Fruit fly (Drosophila melanogaster) whole organism, adult: ENCODE measurements around the gene CG14053.

ENCODE experiments used
- CG11617 ChIP-seq: fragments of 200-800 bp; sonication (Bioruptor generic); optimal IDR thresholded peaks from 2 replicates; lab custom pipeline; 2017; ENCODE audit warnings: mild to moderate bottlenecking, missing biosample characterization, missing genetic modification reagents, missing genetic modification characterization
- CG12768 ChIP-seq: fragments of 200-800 bp; sonication (Bioruptor generic); optimal IDR thresholded peaks from 2 replicates; lab custom pipeline; 2017; ENCODE audit warnings: missing biosample characterization, missing genetic modification characterization, mild to moderate bottlenecking, moderate library complexity, missing genetic modification reagents
- CG1620 ChIP-seq: fragments of 200-800 bp; sonication (Bioruptor generic); optimal IDR thresholded peaks from 2 replicates; lab custom pipeline; 2016; ENCODE audit warnings: missing biosample characterization, missing genetic modification characterization
- CG7045 ChIP-seq: fragments of 200-800 bp; sonication (Bioruptor generic); optimal IDR thresholded peaks from 2 replicates; lab custom pipeline; 2017; ENCODE audit warnings: missing biosample characterization, mild to moderate bottlenecking, missing genetic modification characterization
- Clk ChIP-seq: fragments of 200-800 bp; sonication (Bioruptor generic); optimal IDR thresholded peaks from 2 replicates; lab custom pipeline; 2017; ENCODE audit warnings: missing biosample characterization, missing genetic modification characterization
- Mnt ChIP-seq: fragments of 200-800 bp; sonication (Bioruptor generic); optimal IDR thresholded peaks from 2 replicates; lab custom pipeline; 2016; ENCODE audit warnings: missing biosample characterization, mild to moderate bottlenecking, missing genetic modification characterization
- cnc ChIP-seq, 2 experiments: fragments of >200 bp; optimal IDR thresholded peaks; 2 replicates each; lab custom pipeline; 2017
- kay ChIP-seq: fragments of 200-800 bp; sonication (Bioruptor generic); peaks from one replicate; lab custom pipeline; 2016; ENCODE audit warnings: missing biosample characterization, missing genetic modification characterization, borderline replicate concordance
- tj ChIP-seq: fragments of 200-800 bp; sonication (Bioruptor generic); optimal IDR thresholded peaks from 3 replicates; lab custom pipeline; 2017; ENCODE audit warnings: missing biosample characterization, mild to moderate bottlenecking, missing genetic modification characterization, moderate library complexity

dm6 chrX:2241842-2242241 lies 48.1 kb upstream of the CG14053 start, which contains the start of gene kz:
- TF ChIP-seq tj (no peak), CG11617 (GFP tag; lab: Kevin White, UChicago) (no peak), Clk (GFP tag; lab: Kevin White, UChicago) (no peak), CG7045 (GFP tag; lab: Kevin White, UChicago) (no peak), kay (no peak), Mnt (GFP tag; lab: Kevin White, UChicago) (peak; percentile 100), CG1620 (GFP tag; lab: Kevin White, UChicago) (no peak), cnc (optimal IDR thresholded peaks at IDR 0.05; lab: Kevin White, UChicago) (no peak), CG12768 (no peak)
